Worm (Caenorhabditis elegans): ENCODE data around the gene frpr-2.

ce11 chrX:12926998-12927397 lies 38.3 kb upstream of the frpr-2 start:
- no peak for TF ChIP-seq ama-1 (optimal IDR thresholded peaks at IDR 0.05)
- TF ChIP-seq nhr-23 (tag; optimal IDR thresholded peaks at IDR 0.05), result no peak
- TF ChIP-seq nhr-10 (tag; optimal IDR thresholded peaks at IDR 0.05), result no peak
- no peak for TF ChIP-seq unc-62 (GFP tag; optimal IDR thresholded peaks at IDR 0.05)
- TF ChIP-seq mdl-1 (tag; optimal IDR thresholded peaks at IDR 0.05), result no peak
- TF ChIP-seq elt-1 (tag; optimal IDR thresholded peaks at IDR 0.05), result no peak
- no peak for TF ChIP-seq zag-1 (tag; optimal IDR thresholded peaks at IDR 0.05)
- no peak for TF ChIP-seq R02D3.7 (tag; optimal IDR thresholded peaks at IDR 0.05)
- no peak for TF ChIP-seq ztf-4 (tag; optimal IDR thresholded peaks at IDR 0.05)

Data from whole organism, L2 larva.